Fruit fly (Drosophila melanogaster) whole organism, embryonic: ENCODE measurements around the gene Creld.

ENCODE experiments used
- Asciz ChIP-seq: fragments of 200-800 bp; sonication (Bioruptor generic); optimal IDR thresholded peaks from 2 replicates; lab custom pipeline; 2017; ENCODE audit warnings: missing biosample characterization, mild to moderate bottlenecking, missing genetic modification characterization, missing genetic modification reagents
- CG11723 ChIP-seq: fragments of 200-800 bp; sonication (Bioruptor generic); optimal IDR thresholded peaks from 2 replicates; lab custom pipeline; 2017; ENCODE audit warnings: missing biosample characterization, mild to moderate bottlenecking, missing genetic modification characterization
- CG12299 ChIP-seq: fragments of 200-800 bp; sonication (Bioruptor generic); optimal IDR thresholded peaks from 2 replicates; lab custom pipeline; 2018; ENCODE audit warnings: missing biosample characterization, mild to moderate bottlenecking, missing genetic modification characterization
- CG13296 ChIP-seq: fragments of 200-800 bp; sonication (Bioruptor generic); optimal IDR thresholded peaks from 3 replicates; lab custom pipeline; 2018; ENCODE audit warnings: missing biosample characterization, mild to moderate bottlenecking, missing genetic modification characterization
- CG15479 ChIP-seq: fragments of 200-800 bp; sonication (Bioruptor generic); optimal IDR thresholded peaks from 3 replicates; lab custom pipeline; 2019; ENCODE audit warnings: missing biosample characterization, mild to moderate bottlenecking, missing genetic modification characterization, moderate library complexity
- CG1832 ChIP-seq: fragments of 200-800 bp; sonication (Bioruptor generic); optimal IDR thresholded peaks from 2 replicates; lab custom pipeline; 2017; ENCODE audit warnings: missing biosample characterization, mild to moderate bottlenecking, missing genetic modification characterization, inconsistent platforms
- CG32532 ChIP-seq: fragments of 200-800 bp; sonication (Bioruptor generic); IDR thresholded peaks from 2 replicates; pipeline ENCODE4 v1.3.6; 2022; ENCODE audit warnings: missing biosample characterization, missing genetic modification characterization
- CG34376 ChIP-seq: fragments of 200-800 bp; sonication (Bioruptor generic); optimal IDR thresholded peaks from 2 replicates; lab custom pipeline; 2018; ENCODE audit warnings: missing biosample characterization, mild to moderate bottlenecking, missing genetic modification characterization
- CG5180 ChIP-seq: fragments of 200-800 bp; sonication (Bioruptor generic); optimal IDR thresholded peaks from 3 replicates; lab custom pipeline; 2017; ENCODE audit warnings: missing biosample characterization, missing genetic modification characterization, mild to moderate bottlenecking, moderate library complexity, missing genetic modification reagents
- CG5245 ChIP-seq: fragments of 200-800 bp; sonication (Bioruptor generic); optimal IDR thresholded peaks from 3 replicates; lab custom pipeline; 2016; ENCODE audit warnings: missing biosample characterization, missing genetic modification characterization
- CG6813 ChIP-seq: fragments of 200-800 bp; sonication (Bioruptor generic); optimal IDR thresholded peaks from 2 replicates; lab custom pipeline; 2017; ENCODE audit warnings: missing biosample characterization, missing genetic modification characterization, mild to moderate bottlenecking, moderate library complexity, missing genetic modification reagents
- CG8765 ChIP-seq: fragments of 200-800 bp; sonication (Bioruptor generic); IDR thresholded peaks from 2 replicates; pipeline ENCODE4 v1.3.6; 2022; ENCODE audit warnings: missing biosample characterization, missing genetic modification characterization
- CG9727 ChIP-seq: fragments of 200-800 bp; sonication (Bioruptor generic); optimal IDR thresholded peaks from 3 replicates; lab custom pipeline; 2017; ENCODE audit warnings: missing biosample characterization, mild to moderate bottlenecking, missing genetic modification characterization
- D19B ChIP-seq: fragments of 200-800 bp; sonication (Bioruptor generic); optimal IDR thresholded peaks from 2 replicates; lab custom pipeline; 2017; ENCODE audit warnings: missing biosample characterization, mild to moderate bottlenecking, missing genetic modification characterization
- E2f1 ChIP-seq: fragments of 200-800 bp; sonication (Bioruptor generic); IDR thresholded peaks from 2 replicates; pipeline ENCODE4 v1.3.6; 2022; ENCODE audit warnings: missing biosample characterization, missing genetic modification characterization
- GATAe ChIP-seq: fragments of 200-800 bp; sonication (Bioruptor generic); conservative IDR thresholded peaks from 2 replicates; pipeline ENCODE4 v1.3.6; 2022; ENCODE audit warnings: missing biosample characterization, missing genetic modification characterization
- Hey ChIP-seq: fragments of 200-800 bp; sonication (Bioruptor generic); optimal IDR thresholded peaks from 3 replicates; lab custom pipeline; 2018; ENCODE audit warnings: missing biosample characterization, mild to moderate bottlenecking, missing genetic modification characterization
- HmgZ ChIP-seq: fragments of 200-800 bp; sonication (Bioruptor generic); optimal IDR thresholded peaks from 2 replicates; lab custom pipeline; 2018; ENCODE audit warnings: missing biosample characterization, mild to moderate bottlenecking, missing genetic modification characterization
- Hr78 ChIP-seq, 2 experiments: fragments of 200-800 bp in 1 of 2; fragments of >200 bp in 1 of 2; sonication (Bioruptor generic) in 1 of 2; optimal IDR thresholded peaks; 2 replicates each; lab custom pipeline; 2017 to 2019; ENCODE audit warnings: missing biosample characterization in 2 of 2, missing genetic modification characterization in 2 of 2, mild to moderate bottlenecking in 1 of 2, moderate library complexity in 1 of 2
- Jarid2 ChIP-seq: fragments of 200-800 bp; sonication (Bioruptor generic); optimal IDR thresholded peaks from 3 replicates; lab custom pipeline; 2017; ENCODE audit warnings: mild to moderate bottlenecking, missing biosample characterization, missing genetic modification reagents, missing genetic modification characterization
- MBD-R2 ChIP-seq: fragments of 200-800 bp; sonication (Bioruptor generic); IDR thresholded peaks from 2 replicates; pipeline ENCODE4 v1.3.6; 2022; ENCODE audit warnings: missing biosample characterization, missing genetic modification characterization
- Neu2 ChIP-seq: fragments of 200-800 bp; sonication (Bioruptor generic); optimal IDR thresholded peaks from 3 replicates; lab custom pipeline; 2016; ENCODE audit warnings: missing biosample characterization, missing genetic modification characterization, borderline replicate concordance
- Nf-YC ChIP-seq: fragments of 200-800 bp; optimal IDR thresholded peaks from 3 replicates; lab custom pipeline; 2019; ENCODE audit warnings: missing biosample characterization, mild to moderate bottlenecking, missing genetic modification characterization, moderate library complexity
- Xbp1 ChIP-seq: fragments of 200-800 bp; sonication (Bioruptor generic); optimal IDR thresholded peaks from 3 replicates; lab custom pipeline; 2016; ENCODE audit warnings: missing biosample characterization, mild to moderate bottlenecking, missing genetic modification characterization
- chinmo ChIP-seq: fragments of 200-800 bp; sonication (Bioruptor generic); IDR thresholded peaks from 4 replicates; pipeline ENCODE4 v1.3.6; 2022; ENCODE audit warnings: missing biosample characterization, missing genetic modification characterization; ENCODE audit not compliant: partially characterized antibody
- chm ChIP-seq: fragments of 200-800 bp; sonication (Bioruptor generic); IDR thresholded peaks from 2 replicates; pipeline ENCODE4 v1.3.6; 2022; ENCODE audit warnings: missing biosample characterization, missing genetic modification characterization
- emc ChIP-seq: fragments of 200-800 bp; sonication (Bioruptor generic); optimal IDR thresholded peaks from 2 replicates; lab custom pipeline; 2016; ENCODE audit warnings: missing biosample characterization, missing genetic modification characterization
- exex ChIP-seq: fragments of 200-800 bp; sonication (Bioruptor generic); optimal IDR thresholded peaks from 4 replicates; lab custom pipeline; 2018; ENCODE audit warnings: missing biosample characterization, mild to moderate bottlenecking, missing genetic modification characterization, moderate library complexity
- ftz-f1 ChIP-seq: fragments of 200-800 bp; sonication (Bioruptor generic); optimal IDR thresholded peaks from 2 replicates; lab custom pipeline; 2016; ENCODE audit warnings: missing biosample characterization, missing genetic modification characterization
- hkb ChIP-seq, 2 experiments: fragments of 200-800 bp in 1 of 2; fragments of >200 bp in 1 of 2; sonication (Bioruptor generic) in 1 of 2; IDR thresholded peaks in 1 of 2; optimal IDR thresholded peaks in 1 of 2; 2 replicates each; pipeline versions ENCODE4 v1.3.6 to Lab custom; 2017 to 2022; ENCODE audit warnings: missing biosample characterization in 1 of 2, missing genetic modification characterization in 1 of 2
- kah ChIP-seq: fragments of 200-800 bp; sonication (Bioruptor generic); optimal IDR thresholded peaks from 2 replicates; lab custom pipeline; 2018; ENCODE audit warnings: missing biosample characterization, mild to moderate bottlenecking, missing genetic modification characterization
- lab ChIP-seq: fragments of 200-800 bp; sonication (Bioruptor generic); optimal IDR thresholded peaks from 3 replicates; lab custom pipeline; 2017; ENCODE audit warnings: missing biosample characterization, missing genetic modification characterization, mild to moderate bottlenecking, moderate library complexity, missing genetic modification reagents
- mirr ChIP-seq: fragments of 200-800 bp; sonication (Bioruptor generic); optimal IDR thresholded peaks from 3 replicates; lab custom pipeline; 2018; ENCODE audit warnings: missing biosample characterization, mild to moderate bottlenecking, missing genetic modification characterization
- nom ChIP-seq: fragments of 200-800 bp; sonication (Bioruptor generic); optimal IDR thresholded peaks from 2 replicates; lab custom pipeline; 2017; ENCODE audit warnings: missing biosample characterization, missing genetic modification characterization, mild to moderate bottlenecking, moderate library complexity, missing genetic modification reagents
- pzg ChIP-seq: fragments of 200-800 bp; sonication (Bioruptor generic); optimal IDR thresholded peaks from 3 replicates; lab custom pipeline; 2018; ENCODE audit warnings: missing biosample characterization, mild to moderate bottlenecking, missing genetic modification characterization, moderate library complexity
- run ChIP-seq: fragments of 200-800 bp; sonication (Bioruptor generic); optimal IDR thresholded peaks from 3 replicates; lab custom pipeline; 2018; ENCODE audit warnings: missing biosample characterization, mild to moderate bottlenecking, missing genetic modification characterization
- sd ChIP-seq: fragments of 200-800 bp; sonication (Bioruptor generic); optimal IDR thresholded peaks from 3 replicates; lab custom pipeline; 2018; ENCODE audit warnings: missing biosample characterization, mild to moderate bottlenecking, missing genetic modification characterization, moderate library complexity
- sug ChIP-seq: fragments of 200-800 bp; optimal IDR thresholded peaks from 2 replicates; lab custom pipeline; 2019; ENCODE audit warnings: missing biosample characterization, mild to moderate bottlenecking, missing genetic modification characterization, moderate library complexity
- vvl ChIP-seq: fragments of 200-800 bp; sonication (Bioruptor generic); IDR thresholded peaks from 2 replicates; pipeline ENCODE4 v1.3.6; 2022; ENCODE audit warnings: missing biosample characterization, missing genetic modification characterization
- yki ChIP-seq: fragments of >200 bp; optimal IDR thresholded peaks from 3 replicates; lab custom pipeline; 2018

Gene Creld

DNA sequence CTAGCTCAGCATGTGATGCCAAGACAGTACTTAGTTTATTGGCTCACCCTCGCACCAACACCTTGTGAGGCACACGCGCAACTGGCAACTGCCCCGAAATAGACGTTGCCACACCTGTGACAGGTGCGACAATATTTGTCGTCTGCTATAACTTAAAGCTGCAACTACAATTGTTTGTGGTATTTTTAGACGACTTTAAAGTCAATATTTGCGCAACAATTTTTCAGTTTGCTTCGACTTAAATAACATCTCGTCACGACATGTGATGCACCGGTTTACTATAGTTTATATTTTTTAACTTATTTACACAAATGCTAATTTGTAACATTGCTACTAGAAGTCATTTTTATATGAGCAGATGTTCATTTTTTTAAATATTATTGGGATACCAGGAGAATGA is 21.0 kb upstream of the Creld start (continued):
- no peak for TF ChIP-seq chm (GFP tag; lab: Robert Waterston, UW)
- peak; percentile 83 for TF ChIP-seq Asciz (GFP tag; lab: Kevin White, UChicago)
- peak; percentile 76 for TF ChIP-seq CG6813
- no peak for TF ChIP-seq ftz-f1 (GFP tag; lab: Kevin White, UChicago)
- no peak for TF ChIP-seq chinmo (GFP tag; lab: Robert Waterston, UW)
- TF ChIP-seq pzg (GFP tag; lab: Kevin White, UChicago): no peak
- no peak for TF ChIP-seq Nf-YC
- no peak for TF ChIP-seq emc
- TF ChIP-seq, all 482 proteins: peak for 131

DNA sequence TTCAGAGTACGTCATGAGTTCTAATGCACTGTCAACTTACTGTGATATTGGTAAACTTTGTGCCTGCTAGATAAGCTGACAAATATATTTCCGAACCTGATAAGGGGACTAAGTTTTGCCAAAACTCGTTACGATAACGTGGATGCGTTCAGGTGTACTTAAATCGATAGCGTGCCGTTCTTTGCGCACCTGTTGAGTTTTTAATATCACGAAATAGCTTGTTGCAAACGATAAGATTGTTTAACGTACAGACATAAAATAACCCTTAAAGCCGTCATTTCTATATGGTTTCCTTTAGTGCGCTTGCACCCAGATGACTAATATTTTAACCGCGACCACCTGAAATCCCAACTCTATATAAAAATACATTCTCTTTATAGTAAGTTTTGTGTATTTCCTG is 20.1 kb upstream of the Creld start:
- TF ChIP-seq CG5180 (GFP tag; lab: Kevin White, UChicago): peak; percentile 22
- TF ChIP-seq CG12299 (tag; lab: Kevin White, UChicago): no peak
- TF ChIP-seq CG15479 (GFP tag; lab: Kevin White, UChicago): no peak
- TF ChIP-seq GATAe (GFP tag; lab: Robert Waterston, UW): peak; percentile 61; the same call in 1 of the 2 replicates
- peak; percentile 51 for TF ChIP-seq kah
- peak; percentile 74; the same call in 2 of the 4 replicates for TF ChIP-seq chinmo (GFP tag; lab: Robert Waterston, UW)
- no peak for TF ChIP-seq hkb (optimal IDR thresholded peaks at IDR 0.05; lab: Kevin White, UChicago)
- TF ChIP-seq hkb (GFP tag; IDR thresholded peaks at IDR 0.05; lab: Robert Waterston, UW): 0 out of 2 replicates have a peak, but pooled peaks have one; percentile 12
- no peak for TF ChIP-seq CG32532 (GFP tag; lab: Robert Waterston, UW)
- no peak for TF ChIP-seq CG11723 (GFP tag; lab: Kevin White, UChicago)
- peak; percentile 64 for TF ChIP-seq CG34376 (GFP tag; lab: Kevin White, UChicago)
- TF ChIP-seq CG9727: no peak
- no peak for TF ChIP-seq Neu2 (GFP tag; lab: Kevin White, UChicago)
- TF ChIP-seq Jarid2 (GFP tag; lab: Kevin White, UChicago): no peak
- TF ChIP-seq MBD-R2 (GFP tag; lab: Robert Waterston, UW): no peak
- no peak for TF ChIP-seq CG1832 (GFP tag; lab: Kevin White, UChicago)
- TF ChIP-seq HmgZ (tag; lab: Kevin White, UChicago): peak; percentile 1
- peak; percentile 32 for TF ChIP-seq Hey (tag; lab: Kevin White, UChicago)
- peak; percentile 54 for TF ChIP-seq sd (tag; lab: Kevin White, UChicago)
- TF ChIP-seq exex: peak; percentile 82
- no peak for TF ChIP-seq vvl (GFP tag; lab: Robert Waterston, UW)
- no peak for TF ChIP-seq CG13296 (GFP tag; lab: Kevin White, UChicago)
- no peak for TF ChIP-seq D19B (GFP tag; lab: Kevin White, UChicago)
- TF ChIP-seq yki (lab: Kevin White, UChicago): no peak
- no peak for TF ChIP-seq CG8765
- TF ChIP-seq sug: peak; percentile 37
- no peak for TF ChIP-seq nom (GFP tag; lab: Kevin White, UChicago)
- no peak for TF ChIP-seq Xbp1 (GFP tag; lab: Kevin White, UChicago)
- no peak for TF ChIP-seq run
- TF ChIP-seq Hr78 (GFP tag; optimal IDR thresholded peaks at IDR 0.05; lab: Kevin White, UChicago): peak in 1 of 2 experiments; percentile 7
- no peak for TF ChIP-seq CG5245
- TF ChIP-seq lab: peak; percentile 26
- TF ChIP-seq mirr (GFP tag; lab: Kevin White, UChicago): peak; percentile 82
- no peak for TF ChIP-seq E2f1 (GFP tag; lab: Robert Waterston, UW)
- TF ChIP-seq, all 482 proteins: peak for 14
